Worm (Caenorhabditis elegans) whole organism, early embryonic: ENCODE measurements around the gene T05C3.2.

Experiments
- B0310.2 ChIP-seq: sonication (generic microtip); optimal IDR thresholded peaks from 2 replicates; lab custom pipeline; 2016; ENCODE audit warnings: mild to moderate bottlenecking, missing genetic modification characterization, missing compliant biosample characterization
- F13C5.2 ChIP-seq: sonication (generic microtip); optimal IDR thresholded peaks from 2 replicates; lab custom pipeline; 2017; ENCODE audit warnings: mild to moderate bottlenecking, missing genetic modification characterization, inconsistent platforms, missing compliant biosample characterization
- ama-1 ChIP-seq: fragments of 150-350 bp; optimal IDR thresholded peaks from 2 replicates; lab custom pipeline; 2014
- ets-7 ChIP-seq: sonication (generic microtip); optimal IDR thresholded peaks from 2 replicates; lab custom pipeline; 2016; ENCODE audit warnings: missing genotype, missing genetic modification characterization, missing compliant biosample characterization
- flt-1 ChIP-seq: fragments of 200-800 bp; sonication (Bioruptor generic); IDR thresholded peaks from 2 replicates; pipeline ENCODE4 v1.3.6; 2022; ENCODE audit warnings: missing genetic modification characterization, missing compliant biosample characterization
- hmbx-1 ChIP-seq: sonication (generic microtip); optimal IDR thresholded peaks from 2 replicates; lab custom pipeline; 2016; ENCODE audit warnings: mild to moderate bottlenecking, missing genetic modification characterization, missing compliant biosample characterization
- hmg-4 ChIP-seq: fragments of 200-800 bp; sonication (Bioruptor generic); optimal IDR thresholded peaks from 2 replicates; lab custom pipeline; 2018; ENCODE audit warnings: mild to moderate bottlenecking, missing genetic modification characterization, missing compliant biosample characterization
- hnd-1 ChIP-seq: sonication (generic microtip); optimal IDR thresholded peaks from 2 replicates; lab custom pipeline; 2016; ENCODE audit warnings: missing genetic modification characterization, missing compliant biosample characterization
- pes-1 ChIP-seq: fragments of 200-800 bp; sonication (Bioruptor generic); IDR thresholded peaks from 2 replicates; pipeline ENCODE4 v1.3.6; 2022; ENCODE audit warnings: missing genetic modification reagents, missing genetic modification characterization, missing compliant biosample characterization
- tra-4 ChIP-seq: sonication (generic microtip); optimal IDR thresholded peaks from 2 replicates; lab custom pipeline; 2017; ENCODE audit warnings: missing genetic modification characterization, missing compliant biosample characterization

DNA sequence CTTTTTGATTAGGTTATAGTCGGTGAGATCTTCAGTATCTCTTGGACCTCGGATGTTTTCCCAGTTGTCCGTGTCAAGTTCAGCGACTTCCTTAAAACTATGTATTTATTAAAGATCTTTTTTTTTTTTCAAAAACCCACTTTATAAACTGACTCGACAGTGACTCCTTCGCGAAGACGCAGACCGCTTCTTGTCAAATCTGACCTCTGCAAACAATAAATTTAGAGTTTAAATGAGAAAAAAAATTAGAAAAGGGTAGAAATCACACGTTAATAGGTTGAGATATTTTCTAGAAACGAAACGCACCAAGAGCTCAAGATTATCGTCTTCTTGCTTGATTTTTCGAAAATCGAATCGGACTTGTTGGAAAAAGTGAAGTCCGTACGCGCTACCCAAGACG is 42.2 kb downstream of the T05C3.2 start, which contains the start of gene C24G6.8:
- no peak for TF ChIP-seq ama-1 (lab: Kevin White, UChicago)
- TF ChIP-seq hnd-1 (tag; lab: Kevin White, UChicago): no peak
- TF ChIP-seq pes-1 (GFP tag; lab: Robert Waterston, UW): no peak
- TF ChIP-seq hmg-4: no peak
- no peak for TF ChIP-seq hmbx-1 (tag; lab: Kevin White, UChicago)
- TF ChIP-seq ets-7 (tag; lab: Kevin White, UChicago): no peak
- TF ChIP-seq B0310.2: no peak
- TF ChIP-seq F13C5.2 (tag; lab: Kevin White, UChicago): no peak
- TF ChIP-seq tra-4 (tag; lab: Kevin White, UChicago): no peak
- TF ChIP-seq flt-1 (GFP tag; lab: Robert Waterston, UW): no peak
